Worm (Caenorhabditis elegans) whole organism, L4 larva: Measurements from ENCODE around the gene ttr-48.

ENCODE experiments used
- D1046.2 ChIP-seq: fragments of 200-800 bp; sonication (Bioruptor generic); IDR thresholded peaks from 2 replicates; pipeline ENCODE4 v1.3.6; 2022; ENCODE audit warnings: missing genetic modification characterization, missing compliant biosample characterization
- F10B5.3 ChIP-seq: sonication (generic microtip); optimal IDR thresholded peaks from 2 replicates; lab custom pipeline; 2016; ENCODE audit warnings: mild to moderate bottlenecking, missing genetic modification characterization, missing compliant biosample characterization
- F26F4.8 ChIP-seq: fragments of 200-800 bp; sonication (Bioruptor generic); conservative IDR thresholded peaks from 2 replicates; pipeline ENCODE4 v1.3.6; 2022; ENCODE audit warnings: missing genetic modification characterization, missing compliant biosample characterization
- F44E2.7 ChIP-seq: fragments of 200-800 bp; sonication (Bioruptor generic); IDR thresholded peaks from 2 replicates; pipeline ENCODE4 v2.1.2; 2022; ENCODE audit warnings: missing genetic modification characterization, missing compliant biosample characterization
- R02D3.7 ChIP-seq: fragments of 150-350 bp; sonication (generic microtip); optimal IDR thresholded peaks from 3 replicates; lab custom pipeline; 2014; ENCODE audit warnings: missing biosample characterization, missing genetic modification characterization
- Y105C5A.15 ChIP-seq: fragments of 200-800 bp; sonication (Bioruptor generic); IDR thresholded peaks from 2 replicates; pipeline ENCODE4 v1.3.6; 2022; ENCODE audit warnings: missing genetic modification characterization, missing compliant biosample characterization
- ZK546.5 ChIP-seq, 2 experiments: sonication (generic microtip); optimal IDR thresholded peaks; 2 replicates each; lab custom pipeline; 2017; ENCODE audit warnings: missing biosample characterization in 2 of 2, missing genetic modification characterization in 2 of 2
- aha-1 ChIP-seq: fragments of 150-350 bp; peaks from one replicate; lab custom pipeline; 2014; ENCODE audit warnings: missing biosample characterization, missing genetic modification characterization
- aly-2 ChIP-seq: sonication (generic microtip); optimal IDR thresholded peaks from 2 replicates; lab custom pipeline; 2018; ENCODE audit warnings: missing biosample characterization, missing genetic modification characterization
- arid-1 ChIP-seq: fragments of 200-800 bp; sonication (Bioruptor generic); conservative IDR thresholded peaks from 2 replicates; pipeline ENCODE4 v1.3.6; 2022; ENCODE audit warnings: missing genetic modification reagents, missing genetic modification characterization, missing compliant biosample characterization
- attf-4 ChIP-seq: sonication (generic microtip); optimal IDR thresholded peaks from 3 replicates; lab custom pipeline; 2017; ENCODE audit warnings: missing biosample characterization, missing genetic modification characterization
- ceh-32 ChIP-seq: sonication (generic microtip); optimal IDR thresholded peaks from 2 replicates; lab custom pipeline; 2016; ENCODE audit warnings: mild to moderate bottlenecking, missing genetic modification characterization, missing compliant biosample characterization; ENCODE audit not compliant: poor library complexity
- ceh-44 ChIP-seq: fragments of 200-800 bp; sonication (Bioruptor generic); IDR thresholded peaks from 2 replicates; pipeline ENCODE4 v1.3.6; 2022; ENCODE audit warnings: missing genetic modification reagents, missing genetic modification characterization, missing compliant biosample characterization
- ceh-82 ChIP-seq: sonication (generic microtip); optimal IDR thresholded peaks from 2 replicates; lab custom pipeline; 2017; ENCODE audit warnings: missing biosample characterization, missing genetic modification characterization
- ces-1 ChIP-seq: fragments of 150-350 bp; sonication (generic microtip); optimal IDR thresholded peaks from 4 replicates; lab custom pipeline; 2014; ENCODE audit warnings: missing biosample characterization, missing genetic modification reagents, missing genetic modification characterization
- daf-12 ChIP-seq: fragments of 150-350 bp; optimal IDR thresholded peaks from 2 replicates; lab custom pipeline; 2014; ENCODE audit warnings: missing biosample characterization, missing genetic modification reagents, missing genetic modification characterization
- daf-19 ChIP-seq: fragments of 200-800 bp; sonication (Bioruptor generic); conservative IDR thresholded peaks from 2 replicates; pipeline ENCODE4 v1.3.6; 2022; ENCODE audit warnings: missing genetic modification characterization, missing compliant biosample characterization
- daf-8 ChIP-seq: fragments of 200-800 bp; sonication (Bioruptor generic); IDR thresholded peaks from 2 replicates; pipeline ENCODE4 v1.3.6; 2022; ENCODE audit warnings: missing genetic modification characterization, missing compliant biosample characterization
- dpl-1 ChIP-seq: fragments of 150-350 bp; optimal IDR thresholded peaks from 2 replicates; lab custom pipeline; 2014; ENCODE audit warnings: missing biosample characterization, missing genetic modification reagents, missing genetic modification characterization
- duxl-1 ChIP-seq: sonication (generic microtip); optimal IDR thresholded peaks from 2 replicates; lab custom pipeline; 2016; ENCODE audit warnings: mild to moderate bottlenecking, missing genetic modification characterization, moderate library complexity, missing compliant biosample characterization; ENCODE audit not compliant: poor library complexity
- dve-1 ChIP-seq: sonication (generic microtip); optimal IDR thresholded peaks from 2 replicates; lab custom pipeline; 2017; ENCODE audit warnings: antibody characterized with exemption, mild to moderate bottlenecking, missing genetic modification characterization, missing compliant biosample characterization; ENCODE audit not compliant: insufficient read depth
- fkh-10 ChIP-seq: fragments of 150-350 bp; optimal IDR thresholded peaks from 2 replicates; lab custom pipeline; 2014; ENCODE audit warnings: missing biosample characterization, missing genetic modification reagents, missing genetic modification characterization
- fos-1 ChIP-seq: fragments of 150-350 bp; optimal IDR thresholded peaks from 2 replicates; lab custom pipeline; 2014; ENCODE audit warnings: missing biosample characterization, missing genetic modification characterization
- gei-8 ChIP-seq: fragments of 200-800 bp; sonication (Bioruptor generic); optimal IDR thresholded peaks from 2 replicates; lab custom pipeline; 2018; ENCODE audit warnings: mild to moderate bottlenecking, missing genetic modification characterization, missing compliant biosample characterization
- hif-1 ChIP-seq, 2 experiments: sonication (generic microtip); optimal IDR thresholded peaks; 2 replicates each; lab custom pipeline; 2016 to 2017; ENCODE audit warnings: missing compliant biosample characterization in 2 of 2, missing genetic modification characterization in 2 of 2, missing genetic modification reagents in 2 of 2, missing genotype in 2 of 2, mild to moderate bottlenecking in 1 of 2
- hlh-11 ChIP-seq: fragments of 200-800 bp; sonication (Bioruptor generic); optimal IDR thresholded peaks from 2 replicates; lab custom pipeline; 2018; ENCODE audit warnings: mild to moderate bottlenecking, missing genetic modification characterization, missing compliant biosample characterization
- hlh-30 ChIP-seq: sonication (generic microtip); optimal IDR thresholded peaks from 2 replicates; lab custom pipeline; 2017; ENCODE audit warnings: antibody characterized with exemption, mild to moderate bottlenecking, missing genetic modification characterization, missing compliant biosample characterization; ENCODE audit not compliant: insufficient read depth
- lim-7 ChIP-seq: fragments of 200-800 bp; sonication (Bioruptor generic); IDR thresholded peaks from 2 replicates; pipeline ENCODE4 v1.3.6; 2022; ENCODE audit warnings: missing genetic modification characterization, missing compliant biosample characterization
- lin-1 ChIP-seq: fragments of 200-800 bp; sonication (Bioruptor generic); IDR thresholded peaks from 2 replicates; pipeline ENCODE4 v1.3.6; 2022; ENCODE audit warnings: missing genetic modification reagents, missing genetic modification characterization, missing compliant biosample characterization
- lin-13 ChIP-seq: fragments of 150-350 bp; optimal IDR thresholded peaks from 2 replicates; lab custom pipeline; 2014; ENCODE audit warnings: missing biosample characterization, missing genetic modification reagents, missing genetic modification characterization
- lin-15B ChIP-seq: fragments of 150-350 bp; sonication (generic microtip); optimal IDR thresholded peaks from 3 replicates; lab custom pipeline; 2014; ENCODE audit warnings: missing biosample characterization, missing genetic modification characterization
- lin-39 ChIP-seq: fragments of 150-350 bp; optimal IDR thresholded peaks from 2 replicates; lab custom pipeline; 2014; ENCODE audit warnings: missing biosample characterization, missing genetic modification reagents, missing genetic modification characterization
- lsy-2 ChIP-seq, 2 experiments: fragments of 150-350 bp in 1 of 2; sonication (generic microtip) in 1 of 2; optimal IDR thresholded peaks; 2 replicates each; lab custom pipeline; 2014 to 2017; ENCODE audit warnings: missing biosample characterization in 2 of 2, missing genetic modification characterization in 2 of 2
- madf-5 ChIP-seq, 2 experiments: fragments of 200-800 bp; sonication (Bioruptor generic); IDR thresholded peaks; 2 replicates each; pipeline ENCODE4 v1.3.6; 2022; ENCODE audit warnings: missing compliant biosample characterization in 2 of 2, missing genetic modification characterization in 2 of 2
- mdt-29 ChIP-seq: fragments of 200-800 bp; sonication (Bioruptor generic); IDR thresholded peaks from 2 replicates; pipeline ENCODE4 v1.3.6; 2022; ENCODE audit warnings: missing genetic modification reagents, missing genetic modification characterization, missing compliant biosample characterization
- mxl-3 ChIP-seq: fragments of 200-800 bp; sonication (Bioruptor generic); optimal IDR thresholded peaks from 2 replicates; lab custom pipeline; 2018; ENCODE audit warnings: mild to moderate bottlenecking, missing genetic modification characterization, missing compliant biosample characterization
- nhr-10 ChIP-seq: fragments of 150-350 bp; optimal IDR thresholded peaks from 2 replicates; lab custom pipeline; 2014; ENCODE audit warnings: missing biosample characterization, missing genetic modification characterization
- nhr-102 ChIP-seq: sonication (generic microtip); optimal IDR thresholded peaks from 2 replicates; lab custom pipeline; 2016; ENCODE audit warnings: mild to moderate bottlenecking, missing genetic modification characterization, moderate library complexity, missing compliant biosample characterization
- nhr-111 ChIP-seq: fragments of 200-800 bp; sonication (Bioruptor generic); optimal IDR thresholded peaks from 2 replicates; lab custom pipeline; 2018; ENCODE audit warnings: mild to moderate bottlenecking, missing genetic modification characterization, missing compliant biosample characterization
- nhr-237 ChIP-seq: sonication (generic microtip); optimal IDR thresholded peaks from 2 replicates; lab custom pipeline; 2017; ENCODE audit warnings: missing biosample characterization, missing genetic modification characterization
- nhr-25 ChIP-seq: sonication (generic microtip); optimal IDR thresholded peaks from 2 replicates; lab custom pipeline; 2017; ENCODE audit warnings: missing genetic modification characterization, mild to moderate bottlenecking, missing compliant biosample characterization, antibody characterized with exemption, moderate library complexity, borderline replicate concordance; ENCODE audit not compliant: insufficient read depth
- nhr-28 ChIP-seq: fragments of 150-350 bp; optimal IDR thresholded peaks from 2 replicates; lab custom pipeline; 2014; ENCODE audit warnings: missing biosample characterization, missing genetic modification characterization
- nhr-42 ChIP-seq: fragments of 200-800 bp; sonication (Bioruptor generic); IDR thresholded peaks from 2 replicates; pipeline ENCODE4 v1.3.6; 2022; ENCODE audit warnings: missing genetic modification characterization, missing compliant biosample characterization
- nhr-6 ChIP-seq: fragments of 150-350 bp; optimal IDR thresholded peaks from 2 replicates; lab custom pipeline; 2014; ENCODE audit warnings: missing biosample characterization, missing genetic modification characterization
- php-3 ChIP-seq: fragments of 200-800 bp; sonication (Bioruptor generic); IDR thresholded peaks from 2 replicates; pipeline ENCODE4 v1.3.6; 2022; ENCODE audit warnings: missing genetic modification reagents, missing genetic modification characterization, missing compliant biosample characterization
- rbr-2 ChIP-seq: sonication (generic microtip); optimal IDR thresholded peaks from 2 replicates; lab custom pipeline; 2016; ENCODE audit warnings: missing genotype, missing genetic modification characterization, missing compliant biosample characterization
- sdz-12 ChIP-seq: fragments of 200-800 bp; sonication (Bioruptor generic); optimal IDR thresholded peaks from 2 replicates; lab custom pipeline; 2018; ENCODE audit warnings: mild to moderate bottlenecking, missing genetic modification characterization, missing compliant biosample characterization
- tra-1 ChIP-seq: fragments of 200-800 bp; sonication (Bioruptor generic); IDR thresholded peaks from 2 replicates; pipeline ENCODE4 v1.3.6; 2022; ENCODE audit warnings: missing genetic modification reagents, missing genetic modification characterization, missing compliant biosample characterization
- unc-62 ChIP-seq, 3 experiments: fragments of 150-350 bp in 1 of 3; sonication (generic microtip); optimal IDR thresholded peaks in 2 of 3; peaks in 1 of 3; 1 replicate in 1 of 3; 2 replicates in 2 of 3; lab custom pipeline; 2014 to 2017; ENCODE audit warnings: missing biosample characterization in 3 of 3, missing genetic modification characterization in 3 of 3, missing genetic modification reagents in 3 of 3, missing genotype in 1 of 3
- zag-1 ChIP-seq: fragments of 150-350 bp; optimal IDR thresholded peaks from 2 replicates; lab custom pipeline; 2014; ENCODE audit warnings: missing biosample characterization, missing genetic modification characterization
- zfp-2 ChIP-seq: sonication (generic microtip); optimal IDR thresholded peaks from 2 replicates; lab custom pipeline; 2016; ENCODE audit warnings: mild to moderate bottlenecking, missing genetic modification characterization, missing compliant biosample characterization
- ztf-11 ChIP-seq: fragments of 150-350 bp; optimal IDR thresholded peaks from 2 replicates; lab custom pipeline; 2014; ENCODE audit warnings: missing biosample characterization, missing genetic modification characterization

The ttr-48 gene

ce11 chrX:3823869-3824268, 18.4 kb downstream of the ttr-48 start (continued):
- TF ChIP-seq duxl-1 (tag; lab: Kevin White, UChicago) = peak; percentile 16
- TF ChIP-seq nhr-10 (tag; lab: Kevin White, UChicago) = peak; percentile 36
- TF ChIP-seq mxl-3 = no peak
- no peak for TF ChIP-seq hif-1 (tag; optimal IDR thresholded peaks at IDR 0.05; lab: Kevin White, UChicago)
- TF ChIP-seq gei-8 (GFP tag; lab: Kevin White, UChicago) = peak; percentile 90
- no peak for TF ChIP-seq nhr-25
- no peak for TF ChIP-seq ces-1 (GFP tag; lab: Kevin White, UChicago)
- no peak for TF ChIP-seq ceh-44 (GFP tag; lab: Robert Waterston, UW)
- no peak for TF ChIP-seq fos-1
- TF ChIP-seq lim-7 (GFP tag; lab: Robert Waterston, UW) = no peak
- TF ChIP-seq tra-1 (GFP tag; lab: Robert Waterston, UW) = peak; percentile 94
- TF ChIP-seq attf-4 (tag; lab: Kevin White, UChicago) = no peak
- TF ChIP-seq nhr-102 (tag; lab: Kevin White, UChicago) = peak; percentile 81
- TF ChIP-seq dve-1 (tag; lab: Kevin White, UChicago) = peak; percentile 96
- TF ChIP-seq hlh-30 (tag; lab: Kevin White, UChicago) = peak; percentile 9
- TF ChIP-seq nhr-237 = no peak
- TF ChIP-seq nhr-42 = no peak
- no peak for TF ChIP-seq ceh-32 (tag; lab: Kevin White, UChicago)
- no peak for TF ChIP-seq mdt-29 (GFP tag; lab: Robert Waterston, UW)
- TF ChIP-seq arid-1 (GFP tag; lab: Robert Waterston, UW) = no peak
- TF ChIP-seq fkh-10 (GFP tag; lab: Kevin White, UChicago) = no peak
- TF ChIP-seq lin-1 (GFP tag; lab: Robert Waterston, UW) = peak; percentile 83
- TF ChIP-seq lin-15B (tag; lab: Kevin White, UChicago) = no peak
- peak in 1 of 2 experiments; percentile 50 for TF ChIP-seq unc-62 (GFP tag; optimal IDR thresholded peaks at IDR 0.05 in 1 of 2; lab: Kevin White, UChicago)
- no peak for TF ChIP-seq unc-62 (tag; optimal IDR thresholded peaks at IDR 0.05; lab: Kevin White, UChicago)
- TF ChIP-seq R02D3.7 (tag; lab: Kevin White, UChicago) = no peak
- peak; percentile 89 for TF ChIP-seq nhr-28 (tag; lab: Kevin White, UChicago)
- TF ChIP-seq D1046.2 (GFP tag; lab: Robert Waterston, UW) = no peak
- TF ChIP-seq F26F4.8 = no peak
- no peak for TF ChIP-seq ztf-11 (tag; lab: Kevin White, UChicago)
- TF ChIP-seq madf-5 (GFP tag; IDR thresholded peaks at IDR 0.05; lab: Robert Waterston, UW) = no peak
- peak; percentile 95 for TF ChIP-seq php-3
- TF ChIP-seq ceh-82 (tag; lab: Kevin White, UChicago) = no peak
- TF ChIP-seq lin-39 (tag; lab: Kevin White, UChicago) = no peak
- TF ChIP-seq dpl-1 (GFP tag; lab: Kevin White, UChicago) = no peak
- TF ChIP-seq nhr-6 = peak; percentile 52
- TF ChIP-seq zfp-2 = no peak
- TF ChIP-seq F10B5.3 (tag; lab: Kevin White, UChicago) = no peak
- TF ChIP-seq aly-2 (tag; lab: Kevin White, UChicago) = no peak
- TF ChIP-seq zag-1 = no peak
- TF ChIP-seq aha-1 = peak; percentile 46
- no peak for TF ChIP-seq ZK546.5 (tag; optimal IDR thresholded peaks at IDR 0.05; lab: Kevin White, UChicago)
- TF ChIP-seq sdz-12 (GFP tag; lab: Kevin White, UChicago) = no peak
- TF ChIP-seq daf-8 (GFP tag; lab: Robert Waterston, UW) = no peak
- no peak for TF ChIP-seq Y105C5A.15 (GFP tag; lab: Robert Waterston, UW)
- no peak for TF ChIP-seq lsy-2 (tag; optimal IDR thresholded peaks at IDR 0.05; lab: Kevin White, UChicago)
- TF ChIP-seq rbr-2 = no peak
- TF ChIP-seq F44E2.7 (GFP tag; lab: Robert Waterston, UW) = no peak
- TF ChIP-seq hlh-11 (tag; lab: Kevin White, UChicago) = peak; percentile 92
- TF ChIP-seq nhr-111 (GFP tag; lab: Kevin White, UChicago) = no peak
- no peak for TF ChIP-seq daf-12 (tag; lab: Kevin White, UChicago)
- TF ChIP-seq daf-19 (GFP tag; lab: Robert Waterston, UW) = no peak
- no peak for TF ChIP-seq lin-13 (GFP tag; lab: Kevin White, UChicago)
